Fruit fly (Drosophila melanogaster) whole organism, embryonic: ENCODE measurements around the gene Tom.

Experiments
- Adf1 ChIP-seq: fragments of 200-800 bp; sonication (Bioruptor generic); IDR thresholded peaks from 2 replicates; pipeline ENCODE4 v1.3.6; 2022; ENCODE audit warnings: missing biosample characterization, missing genetic modification characterization
- B-H1 ChIP-seq: fragments of 200-800 bp; sonication (Bioruptor generic); IDR thresholded peaks from 3 replicates; pipeline ENCODE4 v1.3.6; 2022; ENCODE audit warnings: missing biosample characterization, missing genetic modification characterization
- BtbVII ChIP-seq: fragments of 200-800 bp; sonication (Bioruptor generic); optimal IDR thresholded peaks from 3 replicates; lab custom pipeline; 2017; ENCODE audit warnings: missing biosample characterization, mild to moderate bottlenecking, missing genetic modification characterization
- CG10462 ChIP-seq: fragments of 200-800 bp; sonication (Bioruptor generic); optimal IDR thresholded peaks from 2 replicates; lab custom pipeline; 2016; ENCODE audit warnings: missing biosample characterization, missing genetic modification characterization
- CG10543 ChIP-seq: fragments of 200-800 bp; sonication (Bioruptor generic); optimal IDR thresholded peaks from 3 replicates; lab custom pipeline; 2017; ENCODE audit warnings: missing biosample characterization, mild to moderate bottlenecking, missing genetic modification characterization, moderate library complexity
- CG12155 ChIP-seq: fragments of 200-800 bp; sonication (Bioruptor generic); optimal IDR thresholded peaks from 3 replicates; lab custom pipeline; 2016; ENCODE audit warnings: missing biosample characterization, missing genetic modification characterization
- CG12769 ChIP-seq: fragments of 200-800 bp; sonication (Bioruptor generic); optimal IDR thresholded peaks from 2 replicates; lab custom pipeline; 2019; ENCODE audit warnings: missing biosample characterization, mild to moderate bottlenecking, missing genetic modification characterization, moderate library complexity
- CG12942 ChIP-seq: fragments of 200-800 bp; sonication (Bioruptor generic); optimal IDR thresholded peaks from 3 replicates; lab custom pipeline; 2016; ENCODE audit warnings: missing biosample characterization, missing genetic modification characterization
- CG13123 ChIP-seq: fragments of 200-800 bp; sonication (Bioruptor generic); optimal IDR thresholded peaks from 2 replicates; lab custom pipeline; 2016; ENCODE audit warnings: missing biosample characterization, missing genetic modification characterization
- CG13894 ChIP-seq: fragments of 200-800 bp; sonication (Bioruptor generic); optimal IDR thresholded peaks from 3 replicates; lab custom pipeline; 2018; ENCODE audit warnings: missing biosample characterization, mild to moderate bottlenecking, missing genetic modification characterization, moderate library complexity
- CG15479 ChIP-seq: fragments of 200-800 bp; sonication (Bioruptor generic); optimal IDR thresholded peaks from 3 replicates; lab custom pipeline; 2019; ENCODE audit warnings: missing biosample characterization, mild to moderate bottlenecking, missing genetic modification characterization, moderate library complexity
- CG17328 ChIP-seq: fragments of 200-800 bp; sonication (Bioruptor generic); IDR thresholded peaks from 2 replicates; pipeline ENCODE4 v1.3.6; 2022; ENCODE audit warnings: missing biosample characterization, missing genetic modification characterization
- CG30020 ChIP-seq: fragments of 200-800 bp; optimal IDR thresholded peaks from 2 replicates; lab custom pipeline; 2019; ENCODE audit warnings: missing biosample characterization, mild to moderate bottlenecking, missing genetic modification characterization, moderate library complexity
- CG32532 ChIP-seq: fragments of 200-800 bp; sonication (Bioruptor generic); IDR thresholded peaks from 2 replicates; pipeline ENCODE4 v1.3.6; 2022; ENCODE audit warnings: missing biosample characterization, missing genetic modification characterization
- CG34376 ChIP-seq: fragments of 200-800 bp; sonication (Bioruptor generic); optimal IDR thresholded peaks from 2 replicates; lab custom pipeline; 2018; ENCODE audit warnings: missing biosample characterization, mild to moderate bottlenecking, missing genetic modification characterization
- CG5180 ChIP-seq: fragments of 200-800 bp; sonication (Bioruptor generic); optimal IDR thresholded peaks from 3 replicates; lab custom pipeline; 2017; ENCODE audit warnings: missing biosample characterization, missing genetic modification characterization, mild to moderate bottlenecking, moderate library complexity, missing genetic modification reagents
- CG5953 ChIP-seq: fragments of 200-800 bp; sonication (Bioruptor generic); IDR thresholded peaks from 2 replicates; pipeline ENCODE4 v1.3.6; 2022; ENCODE audit warnings: missing biosample characterization, missing genetic modification characterization
- CG6654 ChIP-seq: fragments of 200-800 bp; sonication (Bioruptor generic); optimal IDR thresholded peaks from 2 replicates; lab custom pipeline; 2017; ENCODE audit warnings: missing biosample characterization, mild to moderate bottlenecking, missing genetic modification characterization
- CG6683 ChIP-seq: fragments of 200-800 bp; sonication (Bioruptor generic); optimal IDR thresholded peaks from 2 replicates; lab custom pipeline; 2017; ENCODE audit warnings: missing biosample characterization, mild to moderate bottlenecking, missing genetic modification characterization, missing genetic modification reagents
- CG7556 ChIP-seq: fragments of 200-800 bp; sonication (Bioruptor generic); optimal IDR thresholded peaks from 2 replicates; lab custom pipeline; 2017; ENCODE audit warnings: missing biosample characterization, mild to moderate bottlenecking, missing genetic modification characterization
- CG7987 ChIP-seq: fragments of 200-800 bp; sonication (Bioruptor generic); optimal IDR thresholded peaks from 2 replicates; lab custom pipeline; 2018; ENCODE audit warnings: missing biosample characterization, mild to moderate bottlenecking, missing genetic modification characterization, moderate library complexity
- CG8089 ChIP-seq: fragments of 200-800 bp; sonication (Bioruptor generic); optimal IDR thresholded peaks from 3 replicates; lab custom pipeline; 2016; ENCODE audit warnings: missing biosample characterization, missing genetic modification characterization
- CG8290 ChIP-seq, 3 experiments: fragments of 200-800 bp; sonication (Bioruptor generic); optimal IDR thresholded peaks; 2 replicates each; lab custom pipeline; 2016 to 2019; ENCODE audit warnings: missing biosample characterization in 3 of 3, missing genetic modification characterization in 3 of 3, mild to moderate bottlenecking in 2 of 3, moderate library complexity in 1 of 3
- CoRest ChIP-seq: fragments of 200-800 bp; sonication (Bioruptor generic); optimal IDR thresholded peaks from 3 replicates; lab custom pipeline; 2018; ENCODE audit warnings: missing biosample characterization, mild to moderate bottlenecking, missing genetic modification characterization, moderate library complexity
- CrebB ChIP-seq: fragments of 200-800 bp; sonication (Bioruptor generic); optimal IDR thresholded peaks from 3 replicates; lab custom pipeline; 2018; ENCODE audit warnings: missing biosample characterization, mild to moderate bottlenecking, missing genetic modification characterization
- D19B ChIP-seq: fragments of 200-800 bp; sonication (Bioruptor generic); optimal IDR thresholded peaks from 2 replicates; lab custom pipeline; 2017; ENCODE audit warnings: missing biosample characterization, mild to moderate bottlenecking, missing genetic modification characterization
- Dp ChIP-seq: fragments of 200-800 bp; sonication (Bioruptor generic); optimal IDR thresholded peaks from 2 replicates; lab custom pipeline; 2018; ENCODE audit warnings: missing biosample characterization, mild to moderate bottlenecking, missing genetic modification characterization, moderate library complexity
- Fer2 ChIP-seq: fragments of 200-800 bp; sonication (Bioruptor generic); optimal IDR thresholded peaks from 2 replicates; lab custom pipeline; 2018; ENCODE audit warnings: missing biosample characterization, mild to moderate bottlenecking, missing genetic modification characterization, moderate library complexity
- HLH54F ChIP-seq: fragments of 200-800 bp; sonication (Bioruptor generic); optimal IDR thresholded peaks from 3 replicates; lab custom pipeline; 2016; ENCODE audit warnings: missing biosample characterization, missing genetic modification characterization
- Hey ChIP-seq: fragments of 200-800 bp; sonication (Bioruptor generic); optimal IDR thresholded peaks from 3 replicates; lab custom pipeline; 2018; ENCODE audit warnings: missing biosample characterization, mild to moderate bottlenecking, missing genetic modification characterization
- HmgD ChIP-seq: fragments of 200-800 bp; sonication (Bioruptor generic); optimal IDR thresholded peaks from 3 replicates; lab custom pipeline; 2016; ENCODE audit warnings: missing biosample characterization, missing genetic modification characterization
- MBD-R2 ChIP-seq: fragments of 200-800 bp; sonication (Bioruptor generic); IDR thresholded peaks from 2 replicates; pipeline ENCODE4 v1.3.6; 2022; ENCODE audit warnings: missing biosample characterization, missing genetic modification characterization
- Med ChIP-seq: fragments of 200-800 bp; sonication (Bioruptor generic); peaks from one replicate; lab custom pipeline; 2016; ENCODE audit warnings: missing biosample characterization, missing genetic modification characterization, mild to moderate bottlenecking, inconsistent platforms, moderate library complexity
- Ptx1 ChIP-seq: fragments of 200-800 bp; sonication (Bioruptor generic); IDR thresholded peaks from 2 replicates; pipeline ENCODE4 v1.3.6; 2022; ENCODE audit warnings: missing biosample characterization, missing genetic modification characterization
- Rfx ChIP-seq: fragments of 200-800 bp; sonication (Bioruptor generic); IDR thresholded peaks from 2 replicates; pipeline ENCODE4 v1.3.6; 2022; ENCODE audit warnings: missing biosample characterization, missing genetic modification characterization
- bigmax ChIP-seq: fragments of 200-800 bp; sonication (Bioruptor generic); optimal IDR thresholded peaks from 2 replicates; lab custom pipeline; 2018; ENCODE audit warnings: missing biosample characterization, mild to moderate bottlenecking, missing genetic modification characterization
- dmrt99B ChIP-seq: fragments of 200-800 bp; sonication (Bioruptor generic); optimal IDR thresholded peaks from 2 replicates; lab custom pipeline; 2018; ENCODE audit warnings: missing biosample characterization, mild to moderate bottlenecking, missing genetic modification characterization, moderate library complexity
- dysf ChIP-seq: fragments of 200-800 bp; sonication (Bioruptor generic); IDR thresholded peaks from 3 replicates; pipeline ENCODE4 v1.3.6; 2022; ENCODE audit warnings: missing biosample characterization, missing genetic modification characterization
- eyg ChIP-seq: fragments of 200-800 bp; sonication (Bioruptor generic); optimal IDR thresholded peaks from 3 replicates; lab custom pipeline; 2016; ENCODE audit warnings: missing biosample characterization, missing genetic modification characterization
- ind ChIP-seq: fragments of 200-800 bp; sonication (Bioruptor generic); optimal IDR thresholded peaks from 3 replicates; lab custom pipeline; 2016; ENCODE audit warnings: missing biosample characterization, missing genetic modification characterization
- salm ChIP-seq: fragments of 200-800 bp; sonication (Bioruptor generic); optimal IDR thresholded peaks from 2 replicates; lab custom pipeline; 2018; ENCODE audit warnings: missing biosample characterization, mild to moderate bottlenecking, missing genetic modification characterization
- sim ChIP-seq: fragments of 200-800 bp; sonication (Bioruptor generic); IDR thresholded peaks from 2 replicates; pipeline ENCODE4 v1.3.6; 2022; ENCODE audit warnings: missing biosample characterization, missing genetic modification characterization
- sr ChIP-seq: fragments of 200-800 bp; sonication (Bioruptor generic); IDR thresholded peaks from 3 replicates; pipeline ENCODE4 v1.3.6; 2022; ENCODE audit warnings: missing biosample characterization, missing genetic modification characterization
- stc ChIP-seq: fragments of 200-800 bp; sonication (Bioruptor generic); IDR thresholded peaks from 2 replicates; pipeline ENCODE4 v1.3.6; 2022; ENCODE audit warnings: missing biosample characterization, missing genetic modification characterization
- ttk ChIP-seq: fragments of 200-800 bp; sonication (Bioruptor generic); IDR thresholded peaks from 2 replicates; pipeline ENCODE4 v2.1.2; 2022; ENCODE audit warnings: missing biosample characterization, missing genetic modification characterization
- tup ChIP-seq: fragments of 200-800 bp; sonication (Bioruptor generic); optimal IDR thresholded peaks from 2 replicates; lab custom pipeline; 2016; ENCODE audit warnings: missing biosample characterization, mild to moderate bottlenecking, missing genetic modification characterization, moderate library complexity
- yki ChIP-seq: fragments of >200 bp; optimal IDR thresholded peaks from 3 replicates; lab custom pipeline; 2018
- z ChIP-seq: fragments of 200-800 bp; sonication (Bioruptor generic); IDR thresholded peaks from 3 replicates; pipeline ENCODE4 v1.3.6; 2022; ENCODE audit warnings: missing biosample characterization, missing genetic modification characterization
- zfh2 ChIP-seq: fragments of 200-800 bp; sonication (Bioruptor generic); optimal IDR thresholded peaks from 2 replicates; lab custom pipeline; 2016; ENCODE audit warnings: missing biosample characterization, missing genetic modification characterization

Tom gene

dm6 chr3L:14992807-14993206 is 23.7 kb downstream of the Tom start (continued):
- no peak for TF ChIP-seq z (GFP tag; lab: Robert Waterston, UW)
- TF ChIP-seq CrebB = no peak
- no peak for TF ChIP-seq HLH54F (GFP tag; lab: Kevin White, UChicago)
- peak; percentile 50 for TF ChIP-seq BtbVII (GFP tag; lab: Kevin White, UChicago)
- TF ChIP-seq CG15479 (GFP tag; lab: Kevin White, UChicago) = no peak
- peak; percentile 28 for TF ChIP-seq CG34376 (GFP tag; lab: Kevin White, UChicago)
- TF ChIP-seq Ptx1 = no peak
- no peak for TF ChIP-seq CG5180 (GFP tag; lab: Kevin White, UChicago)
- TF ChIP-seq dysf (GFP tag; lab: Robert Waterston, UW) = no peak
- peak; percentile 64 for TF ChIP-seq CG13894 (tag; lab: Kevin White, UChicago)
- TF ChIP-seq CG12942 = no peak
- TF ChIP-seq MBD-R2 (GFP tag; lab: Robert Waterston, UW) = no peak
- peak; percentile 57 for TF ChIP-seq Med (GFP tag; lab: Kevin White, UChicago)
- peak; percentile 26 for TF ChIP-seq CG10543 (GFP tag; lab: Kevin White, UChicago)
- no peak for TF ChIP-seq CG7987 (GFP tag; lab: Kevin White, UChicago)
- TF ChIP-seq, all 482 proteins: peak for 17

- peak; percentile 62 for TF ChIP-seq stc
- no peak for TF ChIP-seq CG12769 (tag; lab: Kevin White, UChicago)
- TF ChIP-seq HmgD = no peak
- peak; percentile 81 for TF ChIP-seq Ptx1
- TF ChIP-seq ttk (GFP tag; lab: Robert Waterston, UW) = peak; percentile 30; the same call in 1 of the 2 replicates
- no peak for TF ChIP-seq tup (GFP tag; lab: Kevin White, UChicago)
- TF ChIP-seq dmrt99B (tag; lab: Kevin White, UChicago) = peak; percentile 70
- peak; percentile 75 for TF ChIP-seq Rfx (GFP tag; lab: Robert Waterston, UW)
- TF ChIP-seq B-H1 (GFP tag; lab: Robert Waterston, UW) = peak; percentile 47; the same call in 2 of the 3 replicates
- TF ChIP-seq sim = no peak
- no peak for TF ChIP-seq CG5953
- no peak for TF ChIP-seq zfh2
- no peak for TF ChIP-seq D19B (GFP tag; lab: Kevin White, UChicago)
- TF ChIP-seq Adf1 = 0 out of 2 replicates have a peak, but pooled peaks have one; percentile 23
- TF ChIP-seq CG12155 (GFP tag; lab: Kevin White, UChicago) = no peak
- no peak for TF ChIP-seq CG6654 (GFP tag; lab: Kevin White, UChicago)
- no peak for TF ChIP-seq yki
- no peak; the same call in 1 of the 2 replicates for TF ChIP-seq CG17328 (GFP tag; lab: Robert Waterston, UW)
- no peak for TF ChIP-seq CG7556 (GFP tag; lab: Kevin White, UChicago)
- peak; percentile 34 for TF ChIP-seq ind (GFP tag; lab: Kevin White, UChicago)
- TF ChIP-seq bigmax (GFP tag; lab: Kevin White, UChicago) = no peak
- TF ChIP-seq CG8089 = no peak
- TF ChIP-seq CG32532 (GFP tag; lab: Robert Waterston, UW) = peak; percentile 79
- TF ChIP-seq CG30020 (tag; lab: Kevin White, UChicago) = no peak
- TF ChIP-seq Fer2 = peak; percentile 1
- TF ChIP-seq CG10462 (GFP tag; lab: Kevin White, UChicago) = no peak
- TF ChIP-seq Hey (tag; lab: Kevin White, UChicago) = no peak
- TF ChIP-seq CG8290 (GFP tag; optimal IDR thresholded peaks at IDR 0.05; lab: Kevin White, UChicago) = no peak
- TF ChIP-seq CG8290 (tag; optimal IDR thresholded peaks at IDR 0.05; lab: Kevin White, UChicago) = no peak
- no peak for TF ChIP-seq CG6683 (GFP tag; lab: Kevin White, UChicago)
- no peak for TF ChIP-seq salm (tag; lab: Kevin White, UChicago)
- TF ChIP-seq CG13123 (GFP tag; lab: Kevin White, UChicago) = no peak
- no peak for TF ChIP-seq sr (GFP tag; lab: Robert Waterston, UW)
- TF ChIP-seq Dp (GFP tag; lab: Kevin White, UChicago) = no peak
- TF ChIP-seq CoRest (tag; lab: Kevin White, UChicago) = no peak
- no peak for TF ChIP-seq eyg
Observed at dm6 chr3L:14999284-15000019, 30.3 kb downstream of the Tom start, which contains the start of the genes mRpL39 and Prosbeta2. TSS of gene mRpL39 (minus strand) at chr3L:14999666. TSS of gene Prosbeta2 (plus strand) at chr3L:14999951.
